Worm (Caenorhabditis elegans) whole organism, L4 larva: ENCODE measurements around the gene ulp-1.
A peak's percentile ranks its signal among the peaks of the same experiment; 100 is the strongest.

Source experiments
- aha-1 ChIP-seq: fragments of 150-350 bp; peaks from one replicate; lab custom pipeline; 2014; ENCODE audit warnings: missing biosample characterization, missing genetic modification characterization
- ceh-20 ChIP-seq: fragments of 200-800 bp; sonication (Bioruptor generic); IDR thresholded peaks from 2 replicates; pipeline ENCODE4 v1.3.6; 2022; ENCODE audit warnings: missing genetic modification reagents, missing genetic modification characterization, missing compliant biosample characterization
- ceh-82 ChIP-seq: sonication (generic microtip); optimal IDR thresholded peaks from 2 replicates; lab custom pipeline; 2017; ENCODE audit warnings: missing biosample characterization, missing genetic modification characterization
- pha-4 ChIP-seq, 2 experiments: fragments of 150-350 bp in 1 of 2; fragments of 200-800 bp in 1 of 2; sonication (Bioruptor generic) in 1 of 2; IDR thresholded peaks in 1 of 2; optimal IDR thresholded peaks in 1 of 2; 2 replicates each; pipeline versions ENCODE4 v1.3.6 to Lab custom; 2014 to 2022; ENCODE audit warnings: missing genetic modification characterization in 2 of 2, missing genetic modification reagents in 2 of 2, missing biosample characterization in 1 of 2, missing compliant biosample characterization in 1 of 2

DNA sequence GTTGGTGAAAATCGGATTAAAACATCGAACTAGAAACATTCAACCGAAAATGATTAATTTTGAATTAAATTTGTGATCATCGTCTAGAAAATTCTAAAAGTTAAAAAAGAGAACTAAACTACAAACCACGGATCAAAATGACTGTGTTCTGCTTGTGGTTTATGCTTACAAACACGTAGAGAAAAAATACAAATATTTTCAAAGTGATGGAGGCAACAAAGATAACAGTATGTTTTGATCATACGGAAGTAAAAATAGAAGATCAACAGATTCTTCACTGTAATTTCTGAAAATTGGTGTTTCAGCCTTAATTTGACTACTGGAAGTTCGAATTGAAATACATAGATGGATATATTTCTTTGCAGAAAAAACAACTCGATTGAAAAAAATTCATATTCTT lies 33.7 kb upstream of the ulp-1 start:
- TF ChIP-seq aha-1 (tag; lab: Kevin White, UChicago) (no peak), ceh-20 (GFP tag; lab: Robert Waterston, UW) (no peak), ceh-82 (tag; lab: Kevin White, UChicago) (no peak), pha-4 (GFP tag; IDR thresholded peaks at IDR 0.05; lab: Robert Waterston, UW) (peak; percentile 36; the same call in 1 of the 2 replicates), pha-4 (tag; optimal IDR thresholded peaks at IDR 0.05; lab: Kevin White, UChicago) (no peak)
